Fruit fly (Drosophila melanogaster): ENCODE data around the gene mldr.

mldr gene

DNA sequence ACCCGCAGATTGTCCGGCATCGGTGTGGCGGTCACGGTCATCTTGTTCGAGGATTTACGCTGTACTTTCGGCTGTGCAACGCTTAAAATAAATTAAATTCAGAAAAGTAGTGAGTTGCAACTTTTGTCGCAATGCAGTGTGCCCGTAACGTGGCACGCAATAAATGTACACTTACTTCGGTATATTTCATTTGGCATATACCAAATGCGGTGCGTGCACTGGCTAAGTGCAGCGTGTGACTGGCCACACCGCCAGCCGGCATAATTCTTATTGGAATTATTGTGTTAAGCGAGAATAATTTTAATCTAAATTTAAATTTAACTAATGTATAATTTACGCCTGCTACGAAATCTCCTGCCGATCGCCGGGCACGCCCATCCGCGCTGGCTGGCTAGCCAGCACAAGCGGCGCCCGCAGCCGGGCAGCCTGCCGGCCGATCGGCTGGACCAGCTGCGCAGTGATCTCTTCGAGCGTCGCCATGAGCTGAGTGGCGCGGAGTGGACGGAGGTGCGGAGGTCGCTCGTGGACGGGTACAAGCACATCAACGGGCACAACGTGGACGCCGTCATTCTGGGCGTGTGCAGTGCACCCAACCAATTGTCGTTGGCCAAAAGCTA is at the start of gene mldr, which contains the start of gene Rpt4:
Gene mldr (plus strand): TSS at position 221 of the 617 bp plus-strand sequence.
Gene Rpt4 (minus strand): TSS at position 163 of the 617 bp plus-strand sequence.
- TF ChIP-seq noc (tag; optimal IDR thresholded peaks at IDR 0.05) = no peak

- TF ChIP-seq noc (tag; optimal IDR thresholded peaks at IDR 0.05) = no peak
Measured at dm6 chrX:6252897-6253540, 38.1 kb upstream of the mldr start.

DNA sequence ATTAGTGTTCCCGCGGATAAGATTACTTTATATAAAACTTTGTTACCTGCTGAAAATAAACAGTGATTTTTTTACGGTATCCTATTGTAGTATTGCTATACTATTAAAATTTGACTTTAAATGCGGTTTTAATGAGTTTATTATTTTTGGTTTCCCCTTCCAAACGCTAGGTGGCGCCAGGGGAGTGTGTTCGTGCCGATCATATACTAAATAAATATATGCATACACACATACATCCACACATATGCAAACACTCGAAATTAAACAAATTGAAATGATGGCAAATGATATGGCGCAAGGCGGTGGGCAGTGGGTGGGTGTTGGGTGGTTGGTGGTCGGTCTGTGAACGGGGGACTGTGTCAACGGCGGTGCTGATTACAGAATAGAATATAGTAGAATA is 37.4 kb upstream of the mldr start:
- TF ChIP-seq noc (tag; optimal IDR thresholded peaks at IDR 0.05) = no peak

DNA sequence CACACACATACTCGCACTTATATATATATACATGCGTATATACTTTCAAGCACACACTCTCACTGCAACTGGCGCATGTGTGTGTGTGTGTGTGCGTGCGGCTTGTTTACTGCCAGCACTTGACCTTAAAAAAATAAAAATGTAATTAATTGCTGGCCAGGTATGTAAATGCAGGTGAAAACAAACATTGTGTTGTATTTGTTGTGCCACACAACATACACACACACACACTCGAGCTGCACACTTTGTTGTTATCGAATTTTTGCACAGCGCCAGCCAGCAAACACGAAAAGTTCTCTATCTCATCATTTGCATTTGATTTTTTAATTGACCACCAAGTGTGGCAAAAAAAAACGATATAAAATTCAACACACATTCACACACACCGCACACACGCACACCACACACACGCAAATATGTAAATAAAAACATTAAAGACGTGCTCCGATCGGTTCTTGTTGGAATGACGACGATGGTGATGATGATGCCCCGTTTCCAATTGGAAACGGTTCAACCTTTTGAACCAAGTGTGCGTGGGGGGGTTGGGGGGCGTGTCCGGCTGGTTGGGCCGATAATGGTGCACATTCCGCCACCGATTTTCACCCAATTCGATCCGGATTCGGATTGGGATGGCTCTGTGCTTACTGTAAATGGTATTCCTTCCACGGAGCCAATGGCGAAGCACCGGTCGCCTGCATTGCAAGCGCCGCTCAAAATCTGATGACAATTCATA is 36.3 kb upstream of the mldr start:
- no peak for TF ChIP-seq noc (tag; optimal IDR thresholded peaks at IDR 0.05)

dm6 chrX:6255414-6255915 is 35.6 kb upstream of the mldr start, which contains the start of the genes Rbcn-3A and Spx:
TSS of gene Rbcn-3A (minus strand) at chrX:6255487.
TSS of gene Spx (plus strand) at chrX:6255822.
- TF ChIP-seq noc (tag; optimal IDR thresholded peaks at IDR 0.05) = peak; percentile 38

DNA sequence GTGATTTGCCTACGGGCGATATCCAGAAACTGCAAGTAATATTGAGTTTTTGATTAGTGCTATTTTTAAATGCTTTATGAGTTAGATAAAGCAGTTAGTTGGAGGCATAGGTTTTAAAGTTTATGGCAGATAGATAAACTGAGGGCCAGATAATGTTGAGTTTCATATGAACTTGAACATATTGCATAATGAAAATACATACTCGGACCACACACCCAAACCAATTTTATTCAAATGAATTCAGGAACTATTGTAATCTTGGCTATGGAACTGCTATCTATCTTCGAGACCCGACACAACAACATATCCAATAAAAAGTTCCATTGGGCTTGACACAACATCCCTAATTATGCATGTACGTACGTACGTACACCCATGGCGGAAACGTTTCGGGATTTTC is 31.4 kb upstream of the mldr start:
- no peak for TF ChIP-seq noc (tag; optimal IDR thresholded peaks at IDR 0.05)

dm6 chrX:6260900-6261299 is 30.2 kb upstream of the mldr start, which contains the start of gene Josd:
TSS of gene Josd (plus strand) at chrX:6261169.
- TF ChIP-seq noc (tag; optimal IDR thresholded peaks at IDR 0.05) = no peak

dm6 chrX:6263614-6264130 is 27.4 kb upstream of the mldr start:
- TF ChIP-seq noc (tag; optimal IDR thresholded peaks at IDR 0.05) = peak; percentile 78

DNA sequence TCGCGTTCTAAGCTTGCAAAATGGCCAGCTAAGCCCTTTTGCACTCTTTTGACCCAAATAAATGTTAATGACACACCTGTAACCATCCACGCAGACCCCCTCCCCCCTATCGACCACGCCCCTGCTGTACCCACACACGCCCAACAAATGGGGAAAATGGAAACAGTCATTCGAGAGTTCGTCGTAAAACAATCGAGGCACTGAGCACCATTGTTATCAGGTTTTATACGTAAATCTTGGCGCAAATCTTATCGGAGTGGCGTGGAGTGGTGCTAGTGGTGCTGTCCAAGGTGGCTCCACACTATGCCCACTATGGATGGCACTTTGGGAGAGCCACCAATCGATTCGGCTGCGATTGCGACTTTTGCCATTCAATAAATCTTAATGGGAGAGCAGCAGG is 26.6 kb upstream of the mldr start:
- peak; percentile 57 for TF ChIP-seq noc (tag; optimal IDR thresholded peaks at IDR 0.05)

dm6 chrX:6265456-6265877 is 25.6 kb upstream of the mldr start:
- TF ChIP-seq noc (tag; optimal IDR thresholded peaks at IDR 0.05) = peak; percentile 96

dm6 chrX:6266092-6266491 is 25.0 kb upstream of the mldr start:
- TF ChIP-seq noc (tag; optimal IDR thresholded peaks at IDR 0.05) = no peak

- TF ChIP-seq noc (tag; optimal IDR thresholded peaks at IDR 0.05) = no peak
Measured at dm6 chrX:6267187-6267711, 23.9 kb upstream of the mldr start, which contains the start of gene schlank. TSS of gene schlank (minus strand) at chrX:6267228.

dm6 chrX:6267745-6268582 is 23.1 kb upstream of the mldr start, which contains the start of gene Spt6:
TSS of gene Spt6 (plus strand) at chrX:6267797.
- TF ChIP-seq noc (tag; optimal IDR thresholded peaks at IDR 0.05) = no peak

DNA sequence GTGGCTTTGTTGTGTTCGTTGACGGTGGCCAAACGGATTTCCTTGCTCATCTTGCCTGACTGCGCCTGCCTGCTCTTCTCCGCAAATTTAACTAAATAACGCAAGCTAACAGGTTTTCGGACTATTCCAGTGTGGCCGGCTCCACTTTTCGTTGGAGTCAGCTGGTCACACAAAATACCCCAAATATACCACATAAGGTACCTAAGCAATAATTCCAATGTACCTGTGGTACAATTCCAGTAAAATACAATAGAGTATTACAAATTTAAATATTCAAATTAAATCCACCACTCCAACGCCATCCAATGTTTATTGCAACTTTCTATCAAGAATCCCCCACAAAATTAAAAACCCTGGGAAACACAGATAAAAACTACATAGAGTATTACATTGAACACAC is 14.5 kb upstream of the mldr start, which contains the start of gene CG3566:
Gene CG3566 (minus strand): TSS at position 135 of the 400 bp plus-strand sequence.
- TF ChIP-seq noc (tag; optimal IDR thresholded peaks at IDR 0.05) = peak; percentile 26

All from whole organism, larva.